Worm (Caenorhabditis elegans): ENCODE measurements around the gene C17F4.3.
"Not testable (repeated sequence)": the region's sequence is repeated elsewhere in the genome, so short reads cannot be mapped to it uniquely, and the experiment has no call there.

C17F4.3 gene

DNA sequence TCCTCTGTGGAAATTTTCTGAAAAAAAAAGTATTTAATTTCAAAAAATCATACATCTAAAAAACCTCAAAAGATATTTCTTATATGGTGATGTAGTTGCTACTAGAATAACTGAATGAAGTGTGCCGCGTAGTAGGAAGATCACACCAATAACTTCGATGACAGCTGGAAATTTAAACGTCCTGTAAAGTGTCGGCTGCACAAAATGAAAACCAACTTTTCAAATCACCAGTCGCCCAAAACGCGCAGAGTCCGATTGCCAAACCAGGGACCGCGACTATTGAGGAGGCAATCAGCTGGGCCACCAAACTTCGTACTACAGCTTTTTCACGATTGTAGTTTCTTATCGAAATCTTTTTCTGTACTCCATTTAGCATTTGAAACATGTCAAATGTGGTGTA lies 39.1 kb upstream of the C17F4.3 start, which contains the start of gene sri-48:
sri-48 (minus strand) TSS at position 101 of the 400 bp plus-strand sequence.
- not testable (repeated sequence) for TF ChIP-seq ceh-9 (tag; optimal IDR thresholded peaks at IDR 0.05); C38D4.7 (GFP tag; optimal IDR thresholded peaks at IDR 0.05); lim-6 (tag; optimal IDR thresholded peaks at IDR 0.05)

ce11 chrII:3202519-3202918 lies 37.8 kb upstream of the C17F4.3 start, which contains the start of gene sri-53:
sri-53 (minus strand) TSS chrII:3202619.
- TF ChIP-seq sox-4 (tag; optimal IDR thresholded peaks at IDR 0.05) (no peak), tbx-7 (tag; optimal IDR thresholded peaks at IDR 0.05) (no peak), ahr-1 (tag; optimal IDR thresholded peaks at IDR 0.05) (no peak), nhr-232 (tag; optimal IDR thresholded peaks at IDR 0.05) (no peak), pros-1 (tag; optimal IDR thresholded peaks at IDR 0.05) (no peak), pat-9 (tag; optimal IDR thresholded peaks at IDR 0.05) (no peak), C08G9.2 (tag; optimal IDR thresholded peaks at IDR 0.05) (no peak), madf-2 (tag; optimal IDR thresholded peaks at IDR 0.05) (no peak), odd-2 (tag; optimal IDR thresholded peaks at IDR 0.05) (no peak), ceh-48 (tag; optimal IDR thresholded peaks at IDR 0.05) (no peak), ceh-22 (tag; optimal IDR thresholded peaks at IDR 0.05) (no peak), elt-2 (tag; optimal IDR thresholded peaks at IDR 0.05) (no peak), rnt-1 (tag; optimal IDR thresholded peaks at IDR 0.05) (no peak)

DNA sequence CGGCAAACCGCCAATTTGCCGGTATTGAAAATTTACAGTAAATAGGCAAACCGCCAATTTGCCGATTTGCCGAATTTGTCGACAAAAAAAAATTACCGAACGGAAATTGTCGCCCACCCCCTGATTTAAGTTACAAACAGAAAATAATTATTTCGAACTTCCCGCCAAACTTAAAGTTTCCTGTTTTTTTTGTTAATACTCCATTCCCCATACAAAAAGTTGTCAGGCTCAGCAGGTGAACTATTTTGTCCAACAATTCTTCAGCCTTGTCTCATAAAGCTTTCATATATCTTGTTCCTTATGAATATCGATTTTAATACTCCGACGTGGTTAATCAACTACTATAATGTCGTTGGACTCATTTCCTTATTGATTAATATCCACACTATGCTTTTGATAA lies 36.9 kb upstream of the C17F4.3 start, which contains the start of gene sri-50:
sri-50 (plus strand) TSS at position 301 of the 400 bp plus-strand sequence.
- no peak for TF ChIP-seq mec-3 (tag; optimal IDR thresholded peaks at IDR 0.05; ENCODE audit: borderline replicate concordance)
- TF ChIP-seq fax-1 (tag; optimal IDR thresholded peaks at IDR 0.05): no peak
- no peak for TF ChIP-seq pat-9 (tag; optimal IDR thresholded peaks at IDR 0.05)
- no peak for TF ChIP-seq ceh-24 (tag; optimal IDR thresholded peaks at IDR 0.05)
- TF ChIP-seq sox-4 (tag; optimal IDR thresholded peaks at IDR 0.05): no peak
- TF ChIP-seq nhr-232 (tag; optimal IDR thresholded peaks at IDR 0.05): no peak
- no peak for TF ChIP-seq ceh-19 (GFP tag; optimal IDR thresholded peaks at IDR 0.05)
- TF ChIP-seq nfya-1 (tag; optimal IDR thresholded peaks at IDR 0.05): no peak

ce11 chrII:3206423-3206989 lies 33.8 kb upstream of the C17F4.3 start, which contains the start of the genes ZC239.20 and ZC239.21:
ZC239.20 (minus strand) TSS chrII:3206523.
ZC239.21 (plus strand) TSS chrII:3206939.
- TF ChIP-seq fkh-10 (GFP tag; optimal IDR thresholded peaks at IDR 0.05) (no peak), dmd-4 (tag; optimal IDR thresholded peaks at IDR 0.05; ENCODE audit: borderline replicate concordance) (no peak), elt-2 (tag; optimal IDR thresholded peaks at IDR 0.05) (no peak), C38D4.7 (GFP tag; optimal IDR thresholded peaks at IDR 0.05) (no peak), sox-4 (tag; optimal IDR thresholded peaks at IDR 0.05) (no peak), ama-1 (optimal IDR thresholded peaks at IDR 0.05) (no peak), hlh-8 (tag; optimal IDR thresholded peaks at IDR 0.05) (no peak), hlh-30 (tag; optimal IDR thresholded peaks at IDR 0.05; ENCODE audit: insufficient read depth) (no peak), unc-55 (GFP tag; optimal IDR thresholded peaks at IDR 0.05) (no peak), dve-1 (tag; optimal IDR thresholded peaks at IDR 0.05) (no peak), hlh-15 (tag; optimal IDR thresholded peaks at IDR 0.05) (no peak), odd-2 (tag; optimal IDR thresholded peaks at IDR 0.05) (no peak), eyg-1 (tag; optimal IDR thresholded peaks at IDR 0.05) (no peak), pha-4 (tag; optimal IDR thresholded peaks at IDR 0.05) (no peak), pat-9 (tag; optimal IDR thresholded peaks at IDR 0.05) (no peak)

DNA sequence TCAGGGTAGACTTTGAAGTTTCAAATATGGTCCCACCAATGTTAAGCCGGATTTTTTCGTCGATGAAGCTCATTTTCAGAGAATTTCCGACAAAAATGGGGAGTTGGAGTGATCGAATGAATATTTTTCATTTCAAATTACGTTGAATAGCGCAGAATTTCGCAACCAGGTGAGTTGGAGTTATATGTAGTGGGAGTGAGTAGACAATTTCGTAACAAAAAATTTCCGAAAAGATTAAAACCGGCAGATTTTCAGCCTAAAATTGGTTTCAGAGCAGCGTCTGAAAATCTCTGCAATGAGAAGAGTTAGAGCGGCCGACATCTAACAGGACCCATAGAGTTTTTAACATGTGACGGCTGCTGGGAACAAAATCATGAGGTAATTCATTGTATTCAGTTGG lies 31.6 kb upstream of the C17F4.3 start, which contains the start of gene sdz-35:
sdz-35 (minus strand) TSS at position 101 of the 400 bp plus-strand sequence.
- TF ChIP-seq nhr-11 (tag; optimal IDR thresholded peaks at IDR 0.05): no peak
- TF ChIP-seq ceh-19 (GFP tag; optimal IDR thresholded peaks at IDR 0.05): no peak
- no peak for TF ChIP-seq ama-1 (optimal IDR thresholded peaks at IDR 0.05)
- no peak for TF ChIP-seq unc-42 (tag; optimal IDR thresholded peaks at IDR 0.05)
- TF ChIP-seq hlh-8 (tag; optimal IDR thresholded peaks at IDR 0.05): no peak
- no peak for TF ChIP-seq ceh-18 (tag; optimal IDR thresholded peaks at IDR 0.05)
- TF ChIP-seq pros-1 (tag; optimal IDR thresholded peaks at IDR 0.05): no peak
- TF ChIP-seq ceh-34 (tag; optimal IDR thresholded peaks at IDR 0.05): no peak
